Worm (Caenorhabditis elegans): ENCODE measurements around the gene bath-28.

- TF ChIP-seq lin-15B (tag; optimal IDR thresholded peaks at IDR 0.05) (no peak), fos-1 (tag; optimal IDR thresholded peaks at IDR 0.05) (no peak), mef-2 (tag; optimal IDR thresholded peaks at IDR 0.05) (no peak), zip-4 (GFP tag; optimal IDR thresholded peaks at IDR 0.05) (no peak), nhr-237 (tag; optimal IDR thresholded peaks at IDR 0.05) (no peak)
Measured at ce11 chrII:3295193-3295592, 49.6 kb downstream of the bath-28 start, which contains the start of gene btb-17.

All from whole organism, L1 larva.